Worm (Caenorhabditis elegans): Measurements from ENCODE around the gene cyp-34A8.

The cyp-34A8 gene

ce11 chrV:3921635-3922034 is 46.0 kb downstream of the cyp-34A8 start, which contains the start of gene srx-65:
Gene srx-65 (plus strand): TSS chrV:3921935.
- no peak for TF ChIP-seq mab-5 (tag; optimal IDR thresholded peaks at IDR 0.05)
- no peak for TF ChIP-seq ceh-43 (GFP tag; optimal IDR thresholded peaks at IDR 0.05)
- no peak for TF ChIP-seq M03D4.4 (tag; optimal IDR thresholded peaks at IDR 0.05)
- TF ChIP-seq nhr-76 (tag; optimal IDR thresholded peaks at IDR 0.05), result no peak
- TF ChIP-seq ham-2 (GFP tag; optimal IDR thresholded peaks at IDR 0.05), result no peak
- no peak for TF ChIP-seq cnd-1 (tag; optimal IDR thresholded peaks at IDR 0.05)
- TF ChIP-seq nhr-2 (tag; optimal IDR thresholded peaks at IDR 0.05), result no peak
- no peak for TF ChIP-seq pha-4 (tag; optimal IDR thresholded peaks at IDR 0.05)
- TF ChIP-seq unc-39 (tag; optimal IDR thresholded peaks at IDR 0.05), result no peak
- no peak for TF ChIP-seq nhr-237 (tag; optimal IDR thresholded peaks at IDR 0.05)
- no peak for TF ChIP-seq snpc-4 (tag; optimal IDR thresholded peaks at IDR 0.05)
- no peak for TF ChIP-seq lin-13 (tag; optimal IDR thresholded peaks at IDR 0.05)
- no peak for TF ChIP-seq tbx-8 (GFP tag; optimal IDR thresholded peaks at IDR 0.05)
- no peak for TF ChIP-seq nhr-28 (tag; optimal IDR thresholded peaks at IDR 0.05)
- TF ChIP-seq blmp-1 (tag; optimal IDR thresholded peaks at IDR 0.05), result no peak
- TF ChIP-seq zip-8 (tag; optimal IDR thresholded peaks at IDR 0.05), result no peak
- TF ChIP-seq ceh-39 (tag; optimal IDR thresholded peaks at IDR 0.05), result no peak

- TF ChIP-seq unc-120 (tag; optimal IDR thresholded peaks at IDR 0.05; ENCODE audit: poor library complexity, severe bottlenecking), result no peak
- no peak for TF ChIP-seq ceh-43 (GFP tag; optimal IDR thresholded peaks at IDR 0.05)
- TF ChIP-seq unc-62 (GFP tag; optimal IDR thresholded peaks at IDR 0.05), result no peak
- no peak for TF ChIP-seq ceh-83 (GFP tag; optimal IDR thresholded peaks at IDR 0.05)
- no peak for TF ChIP-seq pha-4 (tag; optimal IDR thresholded peaks at IDR 0.05)
- no peak for TF ChIP-seq snpc-4 (tag; optimal IDR thresholded peaks at IDR 0.05)
- no peak for TF ChIP-seq flh-1 (GFP tag; optimal IDR thresholded peaks at IDR 0.05)
- no peak for TF ChIP-seq tbx-8 (GFP tag; optimal IDR thresholded peaks at IDR 0.05)
- TF ChIP-seq zip-8 (tag; optimal IDR thresholded peaks at IDR 0.05), result no peak
- no peak for TF ChIP-seq nhr-12 (tag; optimal IDR thresholded peaks at IDR 0.05)
- no peak for TF ChIP-seq mls-2 (tag; optimal IDR thresholded peaks at IDR 0.05)
- TF ChIP-seq lin-13 (tag; optimal IDR thresholded peaks at IDR 0.05), result no peak
- TF ChIP-seq ceh-39 (tag; optimal IDR thresholded peaks at IDR 0.05), result no peak
- no peak for TF ChIP-seq elt-1 (tag; optimal IDR thresholded peaks at IDR 0.05; ENCODE audit: borderline replicate concordance, insufficient read depth)
- TF ChIP-seq nhr-76 (tag; optimal IDR thresholded peaks at IDR 0.05), result no peak
- no peak for TF ChIP-seq hlh-1 (tag; optimal IDR thresholded peaks at IDR 0.05)
- no peak for TF ChIP-seq cnd-1 (tag; optimal IDR thresholded peaks at IDR 0.05)
These were observed 48.3 kb downstream of the cyp-34A8 start, which contains the start of gene srx-66 for ce11 chrV:3919289-3919688. Gene srx-66 (plus strand): TSS chrV:3919589.

ce11 chrV:3916480-3916879 is 51.1 kb downstream of the cyp-34A8 start, which contains the start of gene srx-67:
Gene srx-67 (plus strand): TSS chrV:3916780.
- TF ChIP-seq ztf-11 (tag; optimal IDR thresholded peaks at IDR 0.05) (no peak), sem-2 (GFP tag; optimal IDR thresholded peaks at IDR 0.05) (no peak), blmp-1 (tag; optimal IDR thresholded peaks at IDR 0.05) (no peak), mep-1 (tag; optimal IDR thresholded peaks at IDR 0.05) (no peak), cnd-1 (tag; optimal IDR thresholded peaks at IDR 0.05) (no peak), unc-39 (tag; optimal IDR thresholded peaks at IDR 0.05) (no peak), nhr-2 (tag; optimal IDR thresholded peaks at IDR 0.05) (no peak), bed-3 (GFP tag; optimal IDR thresholded peaks at IDR 0.05) (no peak), nhr-12 (tag; optimal IDR thresholded peaks at IDR 0.05) (no peak), ceh-43 (GFP tag; optimal IDR thresholded peaks at IDR 0.05) (no peak)

Measured in whole organism, mixed stage, embryonic.